Worm (Caenorhabditis elegans) whole organism, midembryonic: ENCODE measurements around the gene trpp-1.

Experiments
- cog-1 ChIP-seq: sonication (generic microtip); optimal IDR thresholded peaks from 2 replicates; lab custom pipeline; 2016; ENCODE audit warnings: missing genetic modification characterization, missing compliant biosample characterization
- flt-1 ChIP-seq: fragments of 200-800 bp; sonication (Bioruptor generic); IDR thresholded peaks from 2 replicates; pipeline ENCODE4 v1.3.6; 2022; ENCODE audit warnings: missing genetic modification characterization, missing compliant biosample characterization

DNA sequence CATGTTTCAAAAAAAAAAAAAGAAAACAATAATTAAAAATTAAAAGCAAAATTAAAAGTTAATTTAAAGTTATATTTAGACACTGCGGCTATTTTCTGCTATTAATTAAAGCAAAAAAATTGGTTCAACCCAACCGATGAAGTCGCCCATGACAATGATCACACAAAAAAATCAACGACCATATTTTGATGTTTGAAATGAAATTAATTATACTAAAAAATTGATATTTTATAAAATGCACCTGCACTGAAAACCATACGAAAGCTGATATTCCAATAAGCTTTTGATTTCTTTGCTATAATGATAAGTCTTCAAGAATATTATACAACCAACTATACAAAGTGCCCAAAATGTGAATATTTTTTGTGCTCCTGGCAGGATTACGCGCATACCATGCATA lies 18.2 kb downstream of the trpp-1 start, which contains the start of gene srh-80:
- TF ChIP-seq flt-1 (GFP tag; lab: Robert Waterston, UW) (no peak), cog-1 (no peak)
